Worm (Caenorhabditis elegans): ENCODE measurements around the gene Y61A9LA.4.

- no peak for TF ChIP-seq zag-1 (tag; optimal IDR thresholded peaks at IDR 0.05)
- no peak for TF ChIP-seq skn-1 (tag; optimal IDR thresholded peaks at IDR 0.05)
- TF ChIP-seq daf-12 (tag; optimal IDR thresholded peaks at IDR 0.05): no peak
- no peak for TF ChIP-seq aly-2 (tag; optimal IDR thresholded peaks at IDR 0.05)
- no peak for TF ChIP-seq unc-62 (GFP tag; optimal IDR thresholded peaks at IDR 0.05)
- TF ChIP-seq ztf-4 (tag; optimal IDR thresholded peaks at IDR 0.05): no peak
- no peak for TF ChIP-seq nhr-25 (tag; optimal IDR thresholded peaks at IDR 0.05)
- TF ChIP-seq unc-39 (tag; optimal IDR thresholded peaks at IDR 0.05): no peak
- no peak for TF ChIP-seq ztf-11 (tag; optimal IDR thresholded peaks at IDR 0.05)
- TF ChIP-seq nhr-11 (tag; optimal IDR thresholded peaks at IDR 0.05): no peak
- TF ChIP-seq ceh-9 (tag; optimal IDR thresholded peaks at IDR 0.05): no peak
Measured at ce11 chrV:4526801-4527425, 33.6 kb upstream of the Y61A9LA.4 start.

All from whole organism, L3 larva.